Worm (Caenorhabditis elegans): Measurements from ENCODE around the gene F40H3.2.

ce11 chrII:6208116-6208515 lies 34.7 kb downstream of the F40H3.2 start, which contains the start of gene daf-37:
- TF ChIP-seq unc-62 (GFP tag; optimal IDR thresholded peaks at IDR 0.05) = no peak
- no peak for TF ChIP-seq ceh-83 (GFP tag; optimal IDR thresholded peaks at IDR 0.05)
- no peak for TF ChIP-seq snpc-4 (tag; optimal IDR thresholded peaks at IDR 0.05)
- no peak for TF ChIP-seq nhr-12 (tag; optimal IDR thresholded peaks at IDR 0.05)
- TF ChIP-seq unc-39 (tag; optimal IDR thresholded peaks at IDR 0.05) = no peak
- TF ChIP-seq bed-3 (GFP tag; optimal IDR thresholded peaks at IDR 0.05) = no peak
